Fruit fly (Drosophila melanogaster) whole organism, adult: ENCODE measurements around the gene GlyRS.

Source experiments
- CG11617 ChIP-seq: fragments of 200-800 bp; sonication (Bioruptor generic); optimal IDR thresholded peaks from 2 replicates; lab custom pipeline; 2017; ENCODE audit warnings: mild to moderate bottlenecking, missing biosample characterization, missing genetic modification reagents, missing genetic modification characterization
- CG12768 ChIP-seq: fragments of 200-800 bp; sonication (Bioruptor generic); optimal IDR thresholded peaks from 2 replicates; lab custom pipeline; 2017; ENCODE audit warnings: missing biosample characterization, missing genetic modification characterization, mild to moderate bottlenecking, moderate library complexity, missing genetic modification reagents
- CG14711 ChIP-seq: fragments of 200-800 bp; sonication (Bioruptor generic); optimal IDR thresholded peaks from 2 replicates; lab custom pipeline; 2018; ENCODE audit warnings: missing biosample characterization, mild to moderate bottlenecking, missing genetic modification characterization, moderate library complexity
- CG1620 ChIP-seq: fragments of 200-800 bp; sonication (Bioruptor generic); optimal IDR thresholded peaks from 2 replicates; lab custom pipeline; 2016; ENCODE audit warnings: missing biosample characterization, missing genetic modification characterization
- CG33017 ChIP-seq: fragments of 200-800 bp; sonication (Bioruptor generic); optimal IDR thresholded peaks from 2 replicates; lab custom pipeline; 2018; ENCODE audit warnings: missing biosample characterization, mild to moderate bottlenecking, missing genetic modification characterization, moderate library complexity
- bab1 ChIP-seq: fragments of 200-800 bp; sonication (Bioruptor generic); optimal IDR thresholded peaks from 3 replicates; lab custom pipeline; 2019; ENCODE audit warnings: missing biosample characterization, mild to moderate bottlenecking, missing genetic modification characterization, moderate library complexity
- cnc ChIP-seq, 2 experiments: fragments of >200 bp; optimal IDR thresholded peaks; 2 replicates each; lab custom pipeline; 2017
- kay ChIP-seq: fragments of 200-800 bp; sonication (Bioruptor generic); peaks from one replicate; lab custom pipeline; 2016; ENCODE audit warnings: missing biosample characterization, missing genetic modification characterization, borderline replicate concordance

DNA sequence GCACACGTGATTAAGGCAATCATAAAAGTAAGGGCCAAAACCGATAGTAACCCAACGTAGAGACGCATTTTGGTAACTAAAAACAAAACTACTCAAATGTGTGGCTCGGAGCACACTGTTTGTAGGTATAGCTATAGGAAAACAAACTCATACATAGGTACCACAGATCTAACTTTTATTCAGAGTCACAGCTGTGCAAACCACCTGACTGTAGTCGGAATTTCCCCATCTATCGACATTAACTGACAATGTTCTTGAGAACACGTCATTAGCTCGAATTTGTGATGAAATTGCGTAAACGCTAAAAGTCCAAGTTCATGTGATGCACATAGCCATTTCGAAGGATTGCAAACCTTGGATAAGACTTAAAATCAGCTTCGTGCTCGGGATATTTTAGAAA is 45.5 kb upstream of the GlyRS start, which contains the start of gene CG43678:
- TF ChIP-seq bab1 (no peak), CG11617 (no peak), CG33017 (tag; lab: Kevin White, UChicago) (no peak), CG14711 (tag; lab: Kevin White, UChicago) (no peak), CG12768 (no peak), CG1620 (GFP tag; lab: Kevin White, UChicago) (no peak), cnc (optimal IDR thresholded peaks at IDR 0.05; lab: Kevin White, UChicago) (no peak), kay (GFP tag; lab: Kevin White, UChicago) (no peak)
